Fruit fly (Drosophila melanogaster): Measurements from ENCODE around the gene rudhira.

The rudhira gene

dm6 chrX:11816434-11816948 is at the start of gene rudhira, which contains the start of gene CG1578 (continued):
- TF ChIP-seq CG8089 (GFP tag; optimal IDR thresholded peaks at IDR 0.05) = no peak

- peak; percentile 95 for TF ChIP-seq CG8290 (GFP tag; optimal IDR thresholded peaks at IDR 0.05)
- peak in 1 of 2 experiments; percentile 95 for TF ChIP-seq CG8290 (tag; optimal IDR thresholded peaks at IDR 0.05)
- no peak for TF ChIP-seq Neu2 (GFP tag; optimal IDR thresholded peaks at IDR 0.05; ENCODE audit: borderline replicate concordance)
- no peak for TF ChIP-seq jing (GFP tag; optimal IDR thresholded peaks at IDR 0.05)
- TF ChIP-seq CG17612 (GFP tag; IDR thresholded peaks at IDR 0.05) = peak; percentile 86
Measured at dm6 chrX:11769435-11769834, 47.3 kb upstream of the rudhira start.

dm6 chrX:11775987-11776587 is 40.6 kb upstream of the rudhira start:
- peak; percentile 9 for TF ChIP-seq bab2 (GFP tag; optimal IDR thresholded peaks at IDR 0.05)
- no peak for TF ChIP-seq CG12071 (GFP tag; optimal IDR thresholded peaks at IDR 0.05)
- peak; percentile 20 for TF ChIP-seq Spps (tag; optimal IDR thresholded peaks at IDR 0.05)
- no peak for TF ChIP-seq ERR (GFP tag; optimal IDR thresholded peaks at IDR 0.05)
- TF ChIP-seq Sin3A (optimal IDR thresholded peaks at IDR 0.05) = no peak
- TF ChIP-seq HmgD (GFP tag; optimal IDR thresholded peaks at IDR 0.05) = no peak
- no peak for TF ChIP-seq CG3995 (GFP tag; optimal IDR thresholded peaks at IDR 0.05)
- TF ChIP-seq croc (GFP tag; conservative IDR thresholded peaks at IDR 0.05) = peak; percentile 58
- TF ChIP-seq CG8359 (GFP tag; optimal IDR thresholded peaks at IDR 0.05; ENCODE audit: borderline replicate concordance) = peak; percentile 2
- peak; percentile 2 for TF ChIP-seq CG15073 (GFP tag; optimal IDR thresholded peaks at IDR 0.05)
- no peak for TF ChIP-seq CG10274 (GFP tag; optimal IDR thresholded peaks at IDR 0.05)
- TF ChIP-seq Dll (GFP tag; IDR thresholded peaks at IDR 0.05; ENCODE audit: partially characterized antibody) = no peak
- peak; percentile 41; the same call in 1 of the 2 replicates for TF ChIP-seq CG4404 (GFP tag; IDR thresholded peaks at IDR 0.05)
- TF ChIP-seq CG11456 (GFP tag; IDR thresholded peaks at IDR 0.05) = no peak
- no peak for TF ChIP-seq bigmax (GFP tag; optimal IDR thresholded peaks at IDR 0.05)
- no peak for TF ChIP-seq grn (GFP tag; optimal IDR thresholded peaks at IDR 0.05)
- TF ChIP-seq CG32532 (GFP tag; IDR thresholded peaks at IDR 0.05) = no peak
- TF ChIP-seq H15 (GFP tag; IDR thresholded peaks at IDR 0.05) = 0 out of 3 replicates have a peak, but pooled peaks have one; percentile 31
- TF ChIP-seq NfI (GFP tag; optimal IDR thresholded peaks at IDR 0.05) = peak; percentile 7
- no peak for TF ChIP-seq B-H2 (GFP tag; optimal IDR thresholded peaks at IDR 0.05)
- TF ChIP-seq hkb (optimal IDR thresholded peaks at IDR 0.05) = no peak
- TF ChIP-seq hkb (GFP tag; IDR thresholded peaks at IDR 0.05) = 0 out of 2 replicates have a peak, but pooled peaks have one; percentile 18
- TF ChIP-seq CG6254 (GFP tag; optimal IDR thresholded peaks at IDR 0.05) = peak; percentile 45
- peak; percentile 38 for TF ChIP-seq CG1602 (GFP tag; optimal IDR thresholded peaks at IDR 0.05)
- TF ChIP-seq btn (GFP tag; optimal IDR thresholded peaks at IDR 0.05) = peak; percentile 17
- TF ChIP-seq CG15696 (tag; optimal IDR thresholded peaks at IDR 0.05) = peak; percentile 82
- TF ChIP-seq gsb-n (tag; optimal IDR thresholded peaks at IDR 0.05) = peak; percentile 41
- peak; percentile 11 for TF ChIP-seq CG11398 (GFP tag; optimal IDR thresholded peaks at IDR 0.05)
- TF ChIP-seq Gug (GFP tag; IDR thresholded peaks at IDR 0.05) = peak; percentile 20; the same call in 1 of the 4 replicates
- no peak for TF ChIP-seq Doc3 (GFP tag; IDR thresholded peaks at IDR 0.05; ENCODE audit: partially characterized antibody)
- TF ChIP-seq CG7556 (GFP tag; optimal IDR thresholded peaks at IDR 0.05) = peak; percentile 59
- TF ChIP-seq tio (GFP tag; optimal IDR thresholded peaks at IDR 0.05) = no peak
- TF ChIP-seq CG6791 (GFP tag; IDR thresholded peaks at IDR 0.05; ENCODE audit: partially characterized antibody) = no peak
- no peak for TF ChIP-seq CG32767 (GFP tag; IDR thresholded peaks at IDR 0.05)
- TF ChIP-seq Sox102F (GFP tag; optimal IDR thresholded peaks at IDR 0.05) = no peak
- no peak for TF ChIP-seq CG9797 (GFP tag; optimal IDR thresholded peaks at IDR 0.05)
- TF ChIP-seq CG43689 (GFP tag; IDR thresholded peaks at IDR 0.05) = no peak
- no peak for TF ChIP-seq unc-4 (GFP tag; IDR thresholded peaks at IDR 0.05; ENCODE audit: partially characterized antibody)
- TF ChIP-seq CG5953 (GFP tag; IDR thresholded peaks at IDR 0.05) = no peak
- peak; percentile 6 for TF ChIP-seq CG7786 (GFP tag; optimal IDR thresholded peaks at IDR 0.05)
- no peak for TF ChIP-seq gro (GFP tag; optimal IDR thresholded peaks at IDR 0.05)

Data from whole organism, embryonic.